Worm (Caenorhabditis elegans): Measurements from ENCODE around the gene Y75B7B.1.

DNA sequence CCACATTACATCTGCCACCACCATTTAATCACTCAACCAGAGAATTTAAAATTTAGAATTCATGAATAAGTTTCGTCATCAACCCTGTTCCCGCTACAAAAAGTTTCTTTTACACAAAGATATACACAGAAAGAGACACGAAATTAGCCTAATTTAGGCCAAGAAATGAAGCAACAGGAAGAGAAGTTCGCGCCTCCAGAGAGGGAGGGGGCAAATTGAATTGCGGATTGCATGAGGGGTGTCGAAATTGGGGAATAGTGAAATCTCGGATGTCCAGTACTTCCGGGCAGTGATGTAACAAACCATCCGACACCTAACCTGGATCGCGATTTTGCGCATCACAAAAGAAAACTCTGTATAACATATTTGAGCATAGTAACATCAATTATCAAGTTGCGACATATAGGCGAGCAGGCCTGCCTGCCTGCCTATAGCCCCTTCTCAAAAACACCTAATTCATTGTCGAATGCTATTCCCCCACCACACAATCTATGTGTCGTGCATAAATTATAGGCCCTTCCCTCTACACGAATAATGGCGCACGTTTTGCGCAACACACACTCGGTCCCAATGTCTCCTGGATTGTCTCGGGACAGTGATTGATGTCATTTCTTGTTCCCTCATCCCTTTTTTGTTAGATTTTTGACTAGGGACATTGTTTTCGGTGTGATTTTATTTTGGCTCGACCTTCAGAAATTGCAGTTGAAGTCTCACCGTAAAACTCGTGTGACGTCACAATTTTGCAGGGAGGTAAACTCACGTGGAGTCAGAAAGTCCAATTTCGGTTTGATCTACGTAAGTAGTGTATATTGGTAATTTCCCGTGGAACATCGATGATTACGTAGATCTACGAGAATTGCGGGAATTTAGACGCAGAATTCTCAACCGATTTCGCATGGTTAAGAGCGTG is 42.7 kb upstream of the Y75B7B.1 start:
- TF ChIP-seq ama-1 (optimal IDR thresholded peaks at IDR 0.05) = no peak
- no peak for TF ChIP-seq flt-1 (GFP tag; IDR thresholded peaks at IDR 0.05)

All from whole organism, early embryonic.